Fruit fly (Drosophila melanogaster) whole organism, embryonic: Measurements from ENCODE around the gene BORCS6.

Source experiments
- Adf1 ChIP-seq: fragments of 200-800 bp; sonication (Bioruptor generic); IDR thresholded peaks from 2 replicates; pipeline ENCODE4 v1.3.6; 2022; ENCODE audit warnings: missing biosample characterization, missing genetic modification characterization
- CG12104 ChIP-seq: fragments of 200-800 bp; sonication (Bioruptor generic); optimal IDR thresholded peaks from 3 replicates; lab custom pipeline; 2016; ENCODE audit warnings: missing biosample characterization, missing genetic modification characterization
- CG12391 ChIP-seq: fragments of 200-800 bp; sonication (Bioruptor generic); optimal IDR thresholded peaks from 3 replicates; lab custom pipeline; 2018; ENCODE audit warnings: missing biosample characterization, mild to moderate bottlenecking, missing genetic modification characterization, moderate library complexity
- CG12769 ChIP-seq: fragments of 200-800 bp; sonication (Bioruptor generic); optimal IDR thresholded peaks from 2 replicates; lab custom pipeline; 2019; ENCODE audit warnings: missing biosample characterization, mild to moderate bottlenecking, missing genetic modification characterization, moderate library complexity
- CG14441 ChIP-seq: fragments of 200-800 bp; sonication (Bioruptor generic); IDR thresholded peaks from 2 replicates; pipeline ENCODE4 v1.3.6; 2022; ENCODE audit warnings: missing biosample characterization, missing genetic modification characterization
- CG15073 ChIP-seq: fragments of 200-800 bp; sonication (Bioruptor generic); optimal IDR thresholded peaks from 2 replicates; lab custom pipeline; 2016; ENCODE audit warnings: missing biosample characterization, missing genetic modification characterization
- CG1602 ChIP-seq: fragments of 200-800 bp; sonication (Bioruptor generic); optimal IDR thresholded peaks from 3 replicates; lab custom pipeline; 2016; ENCODE audit warnings: missing biosample characterization, missing genetic modification characterization
- CG2678 ChIP-seq: fragments of 200-800 bp; sonication (Bioruptor generic); optimal IDR thresholded peaks from 3 replicates; lab custom pipeline; 2019; ENCODE audit warnings: missing biosample characterization, mild to moderate bottlenecking, missing genetic modification characterization, moderate library complexity
- CG33557 ChIP-seq: fragments of 200-800 bp; sonication (Bioruptor generic); optimal IDR thresholded peaks from 2 replicates; lab custom pipeline; 2019; ENCODE audit warnings: missing biosample characterization, mild to moderate bottlenecking, missing genetic modification characterization, moderate library complexity
- CG7745 ChIP-seq: fragments of 200-800 bp; sonication (Bioruptor generic); optimal IDR thresholded peaks from 2 replicates; lab custom pipeline; 2018; ENCODE audit warnings: missing biosample characterization, mild to moderate bottlenecking, missing genetic modification characterization, moderate library complexity
- CrebB ChIP-seq: fragments of 200-800 bp; sonication (Bioruptor generic); optimal IDR thresholded peaks from 3 replicates; lab custom pipeline; 2018; ENCODE audit warnings: missing biosample characterization, mild to moderate bottlenecking, missing genetic modification characterization
- Doc2 ChIP-seq: fragments of 200-800 bp; sonication (Bioruptor generic); IDR thresholded peaks from 2 replicates; pipeline ENCODE4 v1.3.6; 2022; ENCODE audit warnings: missing biosample characterization, missing genetic modification characterization
- E2f1 ChIP-seq: fragments of 200-800 bp; sonication (Bioruptor generic); IDR thresholded peaks from 2 replicates; pipeline ENCODE4 v1.3.6; 2022; ENCODE audit warnings: missing biosample characterization, missing genetic modification characterization
- HLH3B ChIP-seq: fragments of 200-800 bp; sonication (Bioruptor generic); IDR thresholded peaks from 2 replicates; pipeline ENCODE4 v1.3.6; 2022; ENCODE audit warnings: missing biosample characterization, missing genetic modification characterization
- HLH4C ChIP-seq: fragments of 200-800 bp; sonication (Bioruptor generic); IDR thresholded peaks from 3 replicates; pipeline ENCODE4 v1.3.6; 2022; ENCODE audit warnings: missing biosample characterization, missing genetic modification characterization; ENCODE audit not compliant: partially characterized antibody
- HLH54F ChIP-seq: fragments of 200-800 bp; sonication (Bioruptor generic); optimal IDR thresholded peaks from 3 replicates; lab custom pipeline; 2016; ENCODE audit warnings: missing biosample characterization, missing genetic modification characterization
- HmgD ChIP-seq: fragments of 200-800 bp; sonication (Bioruptor generic); optimal IDR thresholded peaks from 3 replicates; lab custom pipeline; 2016; ENCODE audit warnings: missing biosample characterization, missing genetic modification characterization
- Lpt ChIP-seq: fragments of >200 bp; optimal IDR thresholded peaks from 2 replicates; lab custom pipeline; 2018; ENCODE audit warnings: missing biosample characterization, missing genetic modification characterization
- Mes4 ChIP-seq: fragments of 200-800 bp; sonication (Bioruptor generic); optimal IDR thresholded peaks from 2 replicates; lab custom pipeline; 2016; ENCODE audit warnings: missing biosample characterization, missing genetic modification characterization
- NC2α ChIP-seq: fragments of 200-800 bp; sonication (Bioruptor generic); optimal IDR thresholded peaks from 2 replicates; lab custom pipeline; 2016; ENCODE audit warnings: missing biosample characterization, missing genetic modification characterization
- NC2β ChIP-seq: fragments of 200-800 bp; sonication (Bioruptor generic); optimal IDR thresholded peaks from 2 replicates; lab custom pipeline; 2016; ENCODE audit warnings: missing biosample characterization, missing genetic modification characterization
- NK7.1 ChIP-seq: fragments of 200-800 bp; sonication (Bioruptor generic); optimal IDR thresholded peaks from 3 replicates; lab custom pipeline; 2016; ENCODE audit warnings: missing biosample characterization, missing genetic modification characterization
- Oaz ChIP-seq: fragments of 200-800 bp; sonication (Bioruptor generic); IDR thresholded peaks from 2 replicates; pipeline ENCODE4 v1.3.6; 2022; ENCODE audit warnings: missing biosample characterization, missing genetic modification characterization
- Oli ChIP-seq: fragments of 200-800 bp; sonication (Bioruptor generic); optimal IDR thresholded peaks from 2 replicates; lab custom pipeline; 2018; ENCODE audit warnings: missing biosample characterization, mild to moderate bottlenecking, missing genetic modification characterization, moderate library complexity
- Xrp1 ChIP-seq: fragments of 200-800 bp; sonication (Bioruptor generic); IDR thresholded peaks from 2 replicates; pipeline ENCODE4 v1.3.6; 2022; ENCODE audit warnings: missing biosample characterization, missing genetic modification characterization
- ap ChIP-seq: fragments of 200-800 bp; sonication (Bioruptor generic); IDR thresholded peaks from 2 replicates; pipeline ENCODE4 v1.3.6; 2022; ENCODE audit warnings: missing biosample characterization, missing genetic modification characterization
- az2 ChIP-seq: fragments of 200-800 bp; sonication (Bioruptor generic); optimal IDR thresholded peaks from 3 replicates; lab custom pipeline; 2016; ENCODE audit warnings: missing biosample characterization, missing genetic modification characterization
- bbx ChIP-seq: fragments of 200-800 bp; sonication (Bioruptor generic); IDR thresholded peaks from 2 replicates; pipeline ENCODE4 v1.3.6; 2022; ENCODE audit warnings: missing biosample characterization, missing genetic modification characterization; ENCODE audit not compliant: partially characterized antibody
- br ChIP-seq: fragments of >200 bp; optimal IDR thresholded peaks from 2 replicates; lab custom pipeline; 2017
- cas ChIP-seq: fragments of 200-800 bp; sonication (Bioruptor generic); IDR thresholded peaks from 2 replicates; pipeline ENCODE4 v1.3.6; 2022; ENCODE audit warnings: missing biosample characterization, missing genetic modification characterization
- cg ChIP-seq: fragments of 200-800 bp; sonication (Bioruptor generic); optimal IDR thresholded peaks from 3 replicates; lab custom pipeline; 2019; ENCODE audit warnings: missing biosample characterization, mild to moderate bottlenecking, missing genetic modification characterization, moderate library complexity
- chif ChIP-seq, 2 experiments: fragments of 200-800 bp; sonication (Bioruptor generic); optimal IDR thresholded peaks; 3 replicates each; lab custom pipeline; 2016; ENCODE audit warnings: missing biosample characterization in 2 of 2, missing genetic modification characterization in 2 of 2
- chn ChIP-seq: fragments of 200-800 bp; sonication (Bioruptor generic); optimal IDR thresholded peaks from 2 replicates; lab custom pipeline; 2016; ENCODE audit warnings: missing biosample characterization, missing genetic modification characterization
- ci ChIP-seq: fragments of 200-800 bp; sonication (Bioruptor generic); IDR thresholded peaks from 3 replicates; pipeline ENCODE4 v1.3.6; 2022; ENCODE audit warnings: missing biosample characterization, missing genetic modification characterization
- crc ChIP-seq: fragments of 200-800 bp; sonication (Bioruptor generic); optimal IDR thresholded peaks from 2 replicates; lab custom pipeline; 2016; ENCODE audit warnings: missing biosample characterization, missing genetic modification characterization
- crol ChIP-seq: fragments of 200-800 bp; sonication (Bioruptor generic); IDR thresholded peaks from 2 replicates; pipeline ENCODE4 v1.3.6; 2022; ENCODE audit warnings: missing biosample characterization, missing genetic modification characterization
- disco-r ChIP-seq: fragments of 200-800 bp; sonication (Bioruptor generic); optimal IDR thresholded peaks from 2 replicates; lab custom pipeline; 2016; ENCODE audit warnings: missing biosample characterization, missing genetic modification characterization
- dmrt99B ChIP-seq: fragments of 200-800 bp; sonication (Bioruptor generic); optimal IDR thresholded peaks from 2 replicates; lab custom pipeline; 2018; ENCODE audit warnings: missing biosample characterization, mild to moderate bottlenecking, missing genetic modification characterization, moderate library complexity
- emc ChIP-seq: fragments of 200-800 bp; sonication (Bioruptor generic); optimal IDR thresholded peaks from 2 replicates; lab custom pipeline; 2016; ENCODE audit warnings: missing biosample characterization, missing genetic modification characterization
- esg ChIP-seq: fragments of 200-800 bp; sonication (Bioruptor generic); conservative IDR thresholded peaks from 2 replicates; pipeline ENCODE4 v1.3.6; 2022; ENCODE audit warnings: missing biosample characterization, missing genetic modification characterization
- fd3F ChIP-seq: fragments of 200-800 bp; sonication (Bioruptor generic); optimal IDR thresholded peaks from 2 replicates; lab custom pipeline; 2018; ENCODE audit warnings: missing biosample characterization, mild to moderate bottlenecking, missing genetic modification characterization, moderate library complexity
- gfzf ChIP-seq: fragments of 200-800 bp; sonication (Bioruptor generic); optimal IDR thresholded peaks from 2 replicates; lab custom pipeline; 2016; ENCODE audit warnings: missing biosample characterization, mild to moderate bottlenecking, missing genetic modification characterization, moderate library complexity
- grau ChIP-seq: fragments of 200-800 bp; optimal IDR thresholded peaks from 3 replicates; lab custom pipeline; 2019; ENCODE audit warnings: missing biosample characterization, mild to moderate bottlenecking, missing genetic modification characterization, moderate library complexity
- luna ChIP-seq: fragments of 200-800 bp; sonication (Bioruptor generic); optimal IDR thresholded peaks from 2 replicates; lab custom pipeline; 2016; ENCODE audit warnings: missing biosample characterization, missing genetic modification characterization
- nmo ChIP-seq: fragments of 200-800 bp; sonication (Bioruptor generic); optimal IDR thresholded peaks from 2 replicates; lab custom pipeline; 2018; ENCODE audit warnings: missing biosample characterization, mild to moderate bottlenecking, missing genetic modification characterization, moderate library complexity
- nom ChIP-seq: fragments of 200-800 bp; sonication (Bioruptor generic); optimal IDR thresholded peaks from 2 replicates; lab custom pipeline; 2017; ENCODE audit warnings: missing biosample characterization, missing genetic modification characterization, mild to moderate bottlenecking, moderate library complexity, missing genetic modification reagents
- pum ChIP-seq: fragments of 200-800 bp; sonication (Bioruptor generic); optimal IDR thresholded peaks from 2 replicates; lab custom pipeline; 2016; ENCODE audit warnings: missing biosample characterization, missing genetic modification characterization
- rib ChIP-seq: fragments of 200-800 bp; sonication (Bioruptor generic); IDR thresholded peaks from 2 replicates; pipeline ENCODE4 v1.3.6; 2022; ENCODE audit warnings: missing biosample characterization, missing genetic modification characterization
- tin ChIP-seq: fragments of 200-800 bp; sonication (Bioruptor generic); optimal IDR thresholded peaks from 3 replicates; lab custom pipeline; 2016; ENCODE audit warnings: missing biosample characterization, missing genetic modification characterization
- unc-4 ChIP-seq: fragments of 200-800 bp; sonication (Bioruptor generic); IDR thresholded peaks from 2 replicates; pipeline ENCODE4 v1.3.6; 2022; ENCODE audit warnings: missing biosample characterization, missing genetic modification characterization; ENCODE audit not compliant: partially characterized antibody

Gene BORCS6

DNA sequence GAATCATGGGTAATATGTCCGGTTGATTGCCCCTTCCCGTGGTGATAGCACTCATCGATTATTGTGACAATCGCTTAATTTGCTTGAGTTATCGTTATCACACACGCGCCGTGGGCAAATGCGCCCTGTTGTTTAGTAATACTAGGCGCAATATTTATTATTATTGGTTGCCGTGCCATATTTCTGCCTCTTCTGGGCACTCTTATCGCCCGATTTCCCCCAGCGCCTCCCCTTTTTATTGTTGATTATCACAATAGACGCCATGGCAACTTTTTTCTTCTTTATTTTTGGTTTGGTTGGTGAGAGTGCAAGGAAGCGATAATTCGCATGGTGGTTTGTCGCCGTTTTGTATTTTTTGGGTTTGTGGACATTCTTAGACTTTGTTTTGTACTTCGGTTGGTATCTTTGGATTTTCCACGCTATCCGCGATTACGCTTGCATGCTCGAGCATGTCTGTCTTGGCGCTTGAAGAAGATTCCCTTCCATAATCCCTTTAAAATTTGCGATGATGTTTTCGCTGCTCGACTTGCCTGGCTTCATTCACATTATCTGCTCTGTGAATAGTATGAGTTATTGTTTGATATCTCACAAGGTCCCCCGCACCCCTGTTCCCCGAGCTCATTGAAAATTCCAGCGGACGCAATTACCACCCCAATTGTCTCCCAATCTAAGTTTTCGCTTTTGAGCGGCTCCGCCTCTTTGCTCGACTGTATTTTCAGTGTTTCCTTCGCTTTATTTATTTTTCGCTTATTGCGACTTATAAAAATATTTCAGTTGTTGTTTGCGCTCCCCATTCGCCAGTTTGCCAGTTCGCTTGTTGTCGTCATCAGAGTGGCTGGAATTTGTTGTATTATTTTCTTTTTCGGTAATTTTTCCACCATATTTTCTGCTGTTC lies 7.9 kb downstream of the BORCS6 start (continued):
- TF ChIP-seq CrebB (tag; lab: Kevin White, UChicago) (no peak), E2f1 (GFP tag; lab: Robert Waterston, UW) (no peak), cg (GFP tag; lab: Kevin White, UChicago) (no peak), crol (GFP tag; lab: Robert Waterston, UW) (peak; percentile 74), chn (GFP tag; lab: Kevin White, UChicago) (no peak), CG2678 (tag; lab: Kevin White, UChicago) (peak; percentile 40), az2 (no peak), CG15073 (GFP tag; lab: Kevin White, UChicago) (no peak), tin (no peak), pum (GFP tag; lab: Kevin White, UChicago) (no peak), unc-4 (no peak), CG12391 (no peak), CG33557 (GFP tag; lab: Kevin White, UChicago) (no peak), CG14441 (GFP tag; lab: Robert Waterston, UW) (no peak), HLH3B (GFP tag; lab: Robert Waterston, UW) (no peak), Oli (no peak), emc (GFP tag; lab: Kevin White, UChicago) (no peak), CG7745 (tag; lab: Kevin White, UChicago) (no peak), nmo (GFP tag; lab: Kevin White, UChicago) (no peak), luna (GFP tag; lab: Kevin White, UChicago) (no peak), fd3F (GFP tag; lab: Kevin White, UChicago) (no peak), crc (no peak), Doc2 (GFP tag; lab: Robert Waterston, UW) (no peak), br (no peak), Xrp1 (no peak), rib (GFP tag; lab: Robert Waterston, UW) (peak; percentile 45; the same call in 1 of the 2 replicates), HmgD (no peak), gfzf (GFP tag; lab: Kevin White, UChicago) (no peak), Oaz (GFP tag; lab: Robert Waterston, UW) (no peak), esg (no peak), cas (GFP tag; lab: Robert Waterston, UW) (no peak), CG12104 (GFP tag; lab: Kevin White, UChicago) (no peak), NK7.1 (GFP tag; lab: Kevin White, UChicago) (no peak), disco-r (GFP tag; lab: Kevin White, UChicago) (no peak), NC2β (GFP tag; lab: Kevin White, UChicago) (no peak), NC2α (GFP tag; lab: Kevin White, UChicago) (no peak), ci (0 out of 3 replicates have a peak, but pooled peaks have one; percentile 31), dmrt99B (tag; lab: Kevin White, UChicago) (no peak), HLH4C (GFP tag; lab: Robert Waterston, UW) (peak; percentile 50; the same call in 2 of the 3 replicates), bbx (GFP tag; lab: Robert Waterston, UW) (peak; percentile 35; the same call in 1 of the 2 replicates), CG12769 (tag; lab: Kevin White, UChicago) (peak; percentile 11), CG1602 (GFP tag; lab: Kevin White, UChicago) (no peak), chif (GFP tag; optimal IDR thresholded peaks at IDR 0.05; lab: Kevin White, UChicago) (no peak), Mes4 (GFP tag; lab: Kevin White, UChicago) (no peak), grau (tag; lab: Kevin White, UChicago) (peak; percentile 6), HLH54F (GFP tag; lab: Kevin White, UChicago) (no peak), Adf1 (GFP tag; lab: Robert Waterston, UW) (no peak; the same call in 1 of the 2 replicates), nom (GFP tag; lab: Kevin White, UChicago) (peak; percentile 23), Lpt (GFP tag; lab: Kevin White, UChicago) (no peak), ap (no peak)
